Worm (Caenorhabditis elegans) whole organism, young adult: ENCODE results near the gene elpc-4.

Source experiments
- B0035.1 ChIP-seq: sonication (generic microtip); optimal IDR thresholded peaks from 2 replicates; lab custom pipeline; 2016; ENCODE audit warnings: missing genetic modification characterization, mild to moderate bottlenecking, missing compliant biosample characterization, missing genotype, missing genetic modification reagents
- B0261.1 ChIP-seq: sonication (generic microtip); optimal IDR thresholded peaks from 2 replicates; lab custom pipeline; 2016; ENCODE audit warnings: mild to moderate bottlenecking, missing genetic modification characterization, moderate library complexity, missing compliant biosample characterization
- F33H1.4 ChIP-seq: fragments of 200-800 bp; sonication (Bioruptor generic); IDR thresholded peaks from 2 replicates; pipeline ENCODE4 v1.3.6; 2022; ENCODE audit warnings: missing genetic modification reagents, missing genetic modification characterization, missing compliant biosample characterization
- F55B11.4 ChIP-seq: sonication (generic microtip); optimal IDR thresholded peaks from 2 replicates; lab custom pipeline; 2016; ENCODE audit warnings: missing compliant biosample characterization, missing genetic modification characterization, borderline replicate concordance; ENCODE audit not compliant: insufficient read depth
- K11D2.4 ChIP-seq: fragments of 200-800 bp; sonication (Bioruptor generic); IDR thresholded peaks from 2 replicates; pipeline ENCODE4 v1.3.6; 2022; ENCODE audit warnings: missing genetic modification reagents, missing genetic modification characterization, missing compliant biosample characterization
- K12H6.12 ChIP-seq: fragments of 200-800 bp; sonication (Bioruptor generic); optimal IDR thresholded peaks from 2 replicates; lab custom pipeline; 2018; ENCODE audit warnings: mild to moderate bottlenecking, missing genetic modification characterization, missing compliant biosample characterization
- Y53F4B.3 ChIP-seq: fragments of 200-800 bp; sonication (Bioruptor generic); IDR thresholded peaks from 2 replicates; pipeline ENCODE4 v1.3.6; 2022; ENCODE audit warnings: missing genetic modification reagents, missing genetic modification characterization, missing compliant biosample characterization
- Y95B8A.8 ChIP-seq: fragments of 200-800 bp; sonication (Bioruptor generic); IDR thresholded peaks from 2 replicates; pipeline ENCODE4 v1.3.6; 2022; ENCODE audit warnings: missing genetic modification reagents, missing genetic modification characterization, missing compliant biosample characterization
- aptf-2 ChIP-seq: fragments of 200-800 bp; sonication (Bioruptor generic); conservative IDR thresholded peaks from 2 replicates; pipeline ENCODE4 v1.3.6; 2022; ENCODE audit warnings: missing genetic modification reagents, missing genetic modification characterization, missing compliant biosample characterization
- athp-1 ChIP-seq: sonication (generic microtip); optimal IDR thresholded peaks from 2 replicates; lab custom pipeline; 2017; ENCODE audit warnings: mild to moderate bottlenecking, missing genetic modification characterization, missing compliant biosample characterization
- attf-3 ChIP-seq: fragments of 200-800 bp; sonication (Bioruptor generic); conservative IDR thresholded peaks from 2 replicates; pipeline ENCODE4 v1.3.6; 2022; ENCODE audit warnings: missing genetic modification reagents, missing genetic modification characterization, missing compliant biosample characterization
- attf-5 ChIP-seq: fragments of 200-800 bp; sonication (Bioruptor generic); optimal IDR thresholded peaks from 2 replicates; lab custom pipeline; 2018; ENCODE audit warnings: mild to moderate bottlenecking, missing genetic modification characterization, missing compliant biosample characterization
- cebp-1 ChIP-seq, 2 experiments: fragments of 200-800 bp in 1 of 2; sonication (Bioruptor generic) in 1 of 2; sonication (generic microtip) in 1 of 2; IDR thresholded peaks in 1 of 2; optimal IDR thresholded peaks in 1 of 2; 2 replicates each; pipeline versions ENCODE4 v1.3.6 to Lab custom; 2017 to 2022; ENCODE audit warnings: missing compliant biosample characterization in 2 of 2, missing genetic modification characterization in 2 of 2, mild to moderate bottlenecking in 1 of 2, missing genetic modification reagents in 1 of 2, moderate library complexity in 1 of 2
- cebp-2 ChIP-seq: fragments of 200-800 bp; sonication (Bioruptor generic); IDR thresholded peaks from 2 replicates; pipeline ENCODE4 v1.3.6; 2022; ENCODE audit warnings: missing genetic modification characterization, missing compliant biosample characterization
- ceh-27 ChIP-seq: fragments of 200-800 bp; sonication (Bioruptor generic); optimal IDR thresholded peaks from 2 replicates; lab custom pipeline; 2018; ENCODE audit warnings: mild to moderate bottlenecking, missing genetic modification characterization, moderate library complexity, missing compliant biosample characterization
- ceh-58 ChIP-seq: fragments of 200-800 bp; sonication (Bioruptor generic); IDR thresholded peaks from 2 replicates; pipeline ENCODE4 v1.3.6; 2022; ENCODE audit warnings: missing genetic modification characterization, missing compliant biosample characterization
- die-1 ChIP-seq: sonication (generic microtip); optimal IDR thresholded peaks from 2 replicates; lab custom pipeline; 2016; ENCODE audit warnings: missing genotype, mild to moderate bottlenecking, missing genetic modification characterization, missing compliant biosample characterization
- efl-1 ChIP-seq: fragments of 150-350 bp; optimal IDR thresholded peaks from 2 replicates; lab custom pipeline; 2014; ENCODE audit warnings: missing biosample characterization, missing genetic modification reagents, missing genetic modification characterization
- egrh-3 ChIP-seq: fragments of 200-800 bp; sonication (Bioruptor generic); IDR thresholded peaks from 2 replicates; pipeline ENCODE4 v1.3.6; 2022; ENCODE audit warnings: missing genetic modification reagents, missing genetic modification characterization, missing compliant biosample characterization
- hlh-12 ChIP-seq: sonication (generic microtip); optimal IDR thresholded peaks from 2 replicates; lab custom pipeline; 2016; ENCODE audit warnings: missing genetic modification characterization, missing compliant biosample characterization
- let-607 ChIP-seq, 2 experiments: fragments of 200-800 bp in 1 of 2; sonication (Bioruptor generic) in 1 of 2; sonication (generic microtip) in 1 of 2; optimal IDR thresholded peaks; 2 replicates each; lab custom pipeline; 2016 to 2018; ENCODE audit warnings: mild to moderate bottlenecking in 2 of 2, missing compliant biosample characterization in 2 of 2, missing genetic modification characterization in 2 of 2, moderate library complexity in 2 of 2, missing genotype in 1 of 2
- lin-35 ChIP-seq, 3 experiments: fragments of 150-350 bp in 2 of 3; sonication (generic microtip) in 1 of 3; optimal IDR thresholded peaks; 2 replicates each; lab custom pipeline; 2014 to 2018; ENCODE audit warnings: missing biosample characterization in 3 of 3, missing genetic modification characterization in 3 of 3, missing genetic modification reagents in 3 of 3
- lir-1 ChIP-seq: fragments of 200-800 bp; sonication (Bioruptor generic); conservative IDR thresholded peaks from 2 replicates; pipeline ENCODE4 v1.3.6; 2022; ENCODE audit warnings: missing genetic modification reagents, missing genetic modification characterization, missing compliant biosample characterization
- lsl-1 ChIP-seq: fragments of 200-800 bp; sonication (Bioruptor generic); optimal IDR thresholded peaks from 2 replicates; lab custom pipeline; 2018; ENCODE audit warnings: mild to moderate bottlenecking, missing genetic modification characterization, moderate library complexity, missing compliant biosample characterization
- mel-28 ChIP-seq: sonication (generic microtip); optimal IDR thresholded peaks from 2 replicates; lab custom pipeline; 2016; ENCODE audit warnings: borderline replicate concordance, mild to moderate bottlenecking, missing genetic modification characterization, missing compliant biosample characterization
- mes-4 ChIP-seq: sonication (generic microtip); optimal IDR thresholded peaks from 2 replicates; lab custom pipeline; 2016; ENCODE audit warnings: missing genotype, missing genetic modification characterization, missing compliant biosample characterization
- mxl-1 ChIP-seq: sonication (generic microtip); optimal IDR thresholded peaks from 2 replicates; lab custom pipeline; 2016; ENCODE audit warnings: missing genetic modification characterization, missing compliant biosample characterization
- nhr-27 ChIP-seq: fragments of 200-800 bp; sonication (Bioruptor generic); optimal IDR thresholded peaks from 2 replicates; lab custom pipeline; 2018; ENCODE audit warnings: mild to moderate bottlenecking, missing genetic modification characterization, moderate library complexity, missing compliant biosample characterization
- nhr-80 ChIP-seq: sonication (generic microtip); optimal IDR thresholded peaks from 2 replicates; lab custom pipeline; 2016; ENCODE audit warnings: missing genetic modification characterization, missing compliant biosample characterization
- pbrm-1 ChIP-seq: fragments of 200-800 bp; sonication (Bioruptor generic); IDR thresholded peaks from 2 replicates; pipeline ENCODE4 v1.3.6; 2022; ENCODE audit warnings: missing genetic modification reagents, missing genetic modification characterization, missing compliant biosample characterization
- pha-4 ChIP-seq: fragments of 150-350 bp; sonication (generic microtip); optimal IDR thresholded peaks from 2 replicates; lab custom pipeline; 2014; ENCODE audit warnings: missing biosample characterization, missing genetic modification reagents, missing genetic modification characterization
- repo-1 ChIP-seq: sonication (generic microtip); optimal IDR thresholded peaks from 2 replicates; lab custom pipeline; 2017; ENCODE audit warnings: mild to moderate bottlenecking, missing genetic modification characterization, missing compliant biosample characterization
- snpc-1.3 ChIP-seq: sonication (generic microtip); optimal IDR thresholded peaks from 2 replicates; lab custom pipeline; 2017; ENCODE audit warnings: missing genetic modification characterization, mild to moderate bottlenecking, missing compliant biosample characterization, antibody characterized with exemption, moderate library complexity, missing genotype, missing genetic modification reagents; ENCODE audit not compliant: insufficient read depth
- sptf-2 ChIP-seq: fragments of 200-800 bp; sonication (Bioruptor generic); optimal IDR thresholded peaks from 2 replicates; lab custom pipeline; 2018; ENCODE audit warnings: mild to moderate bottlenecking, missing genetic modification characterization, missing compliant biosample characterization
- tbx-9 ChIP-seq: sonication (generic microtip); optimal IDR thresholded peaks from 2 replicates; lab custom pipeline; 2016; ENCODE audit warnings: borderline replicate concordance, missing genetic modification characterization, inconsistent platforms, missing compliant biosample characterization
- tlf-1 ChIP-seq: fragments of 200-800 bp; sonication (Bioruptor generic); optimal IDR thresholded peaks from 2 replicates; lab custom pipeline; 2018; ENCODE audit warnings: mild to moderate bottlenecking, missing genetic modification characterization, missing compliant biosample characterization
- ztf-22 ChIP-seq: fragments of 200-800 bp; sonication (Bioruptor generic); optimal IDR thresholded peaks from 2 replicates; lab custom pipeline; 2018; ENCODE audit warnings: mild to moderate bottlenecking, missing genetic modification characterization, moderate library complexity, missing compliant biosample characterization
- ztf-25 ChIP-seq: fragments of 200-800 bp; sonication (Bioruptor generic); IDR thresholded peaks from 2 replicates; pipeline ENCODE4 v1.3.6; 2022; ENCODE audit warnings: missing genetic modification reagents, missing genetic modification characterization, missing compliant biosample characterization
- ztf-26 ChIP-seq: sonication (generic microtip); optimal IDR thresholded peaks from 2 replicates; lab custom pipeline; 2017; ENCODE audit warnings: missing genetic modification characterization, missing compliant biosample characterization
- ztf-28 ChIP-seq: fragments of 200-800 bp; sonication (Bioruptor generic); IDR thresholded peaks from 2 replicates; pipeline ENCODE4 v1.3.6; 2022; ENCODE audit warnings: missing genetic modification reagents, missing genetic modification characterization, missing compliant biosample characterization
- ztf-6 ChIP-seq: fragments of 200-800 bp; sonication (Bioruptor generic); IDR thresholded peaks from 2 replicates; pipeline ENCODE4 v1.3.6; 2022; ENCODE audit warnings: missing genetic modification reagents, missing genetic modification characterization, missing compliant biosample characterization

Gene elpc-4

DNA sequence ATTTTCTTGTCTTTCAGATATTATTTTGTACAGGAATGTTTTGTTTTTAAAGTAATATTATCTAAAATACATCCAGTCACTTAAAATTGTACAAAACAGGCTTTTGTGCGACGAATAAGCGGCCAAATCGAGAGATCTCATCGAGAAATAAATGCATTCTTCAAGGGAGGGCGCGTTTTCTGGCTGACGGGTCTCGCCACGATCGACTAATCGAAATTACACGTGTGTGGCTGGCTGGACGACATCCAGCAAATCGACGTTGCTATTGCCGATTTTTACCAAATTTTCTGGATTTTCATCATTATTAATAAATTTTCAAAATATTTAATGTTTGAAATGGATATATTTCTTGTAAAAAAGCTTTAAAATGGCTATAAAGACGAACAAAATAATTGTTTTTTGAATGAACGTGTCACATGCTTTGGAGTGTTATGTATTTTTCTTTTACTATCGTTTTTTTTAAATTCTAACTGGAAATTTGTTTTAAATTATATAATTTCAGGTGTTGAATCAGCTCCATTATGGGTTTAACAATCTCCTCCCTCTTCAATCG lies 34.7 kb upstream of the elpc-4 start, which contains the start of gene arf-5:
arf-5 (plus strand) TSS at position 503 of the 553 bp plus-strand sequence.
- peak; percentile 13 for TF ChIP-seq ceh-27 (GFP tag; lab: Kevin White, UChicago)
- no peak for TF ChIP-seq die-1
- no peak for TF ChIP-seq cebp-2 (GFP tag; lab: Robert Waterston, UW)
- TF ChIP-seq attf-3 (GFP tag; lab: Robert Waterston, UW) = no peak
- TF ChIP-seq lsl-1 (GFP tag; lab: Kevin White, UChicago) = no peak
- TF ChIP-seq K12H6.12 (tag; lab: Kevin White, UChicago) = no peak
- peak; percentile 70 to 88 for TF ChIP-seq let-607 (tag; optimal IDR thresholded peaks at IDR 0.05; lab: Kevin White, UChicago)
- TF ChIP-seq mel-28 (tag; lab: Kevin White, UChicago) = no peak
- TF ChIP-seq efl-1 (GFP tag; lab: Kevin White, UChicago) = peak; percentile 11
- no peak for TF ChIP-seq cebp-1 (GFP tag; IDR thresholded peaks at IDR 0.05; lab: Robert Waterston, UW)
- no peak for TF ChIP-seq cebp-1 (tag; optimal IDR thresholded peaks at IDR 0.05; lab: Kevin White, UChicago)
- peak; percentile 2 for TF ChIP-seq nhr-80 (tag; lab: Kevin White, UChicago)
- no peak for TF ChIP-seq egrh-3 (GFP tag; lab: Robert Waterston, UW)
- no peak for TF ChIP-seq mxl-1 (tag; lab: Kevin White, UChicago)
- no peak for TF ChIP-seq F55B11.4 (tag; lab: Kevin White, UChicago)
- TF ChIP-seq pha-4 (tag; lab: Kevin White, UChicago) = no peak
- TF ChIP-seq lir-1 = no peak
- no peak for TF ChIP-seq tbx-9 (tag; lab: Kevin White, UChicago)
- TF ChIP-seq ztf-28 (GFP tag; lab: Robert Waterston, UW) = no peak
- peak; percentile 73 for TF ChIP-seq F33H1.4 (GFP tag; lab: Robert Waterston, UW)
- TF ChIP-seq sptf-2 = no peak
- TF ChIP-seq snpc-1.3 = no peak
- TF ChIP-seq repo-1 = no peak

DNA sequence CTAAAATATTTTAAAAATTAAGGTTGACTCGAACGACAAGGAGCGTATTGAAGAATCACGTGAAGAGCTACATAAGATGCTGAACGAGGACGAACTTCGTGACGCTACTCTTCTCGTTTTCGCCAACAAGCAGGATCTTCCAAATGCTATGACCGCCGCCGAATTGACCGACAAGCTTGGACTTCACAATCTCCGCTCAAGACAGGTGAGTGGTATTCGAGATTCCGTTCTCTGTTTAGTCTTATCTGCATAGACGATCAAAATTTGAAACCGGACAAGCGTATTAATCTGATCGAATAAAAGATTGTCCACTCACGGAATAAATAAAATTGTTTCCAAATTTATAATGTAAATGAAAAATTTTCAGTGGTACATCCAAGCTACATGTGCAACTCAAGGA lies 33.8 kb upstream of the elpc-4 start:
- TF ChIP-seq ceh-58 (GFP tag; lab: Robert Waterston, UW) (0 out of 2 replicates have a peak, but pooled peaks have one; percentile 37), ztf-25 (GFP tag; lab: Robert Waterston, UW) (no peak)

DNA sequence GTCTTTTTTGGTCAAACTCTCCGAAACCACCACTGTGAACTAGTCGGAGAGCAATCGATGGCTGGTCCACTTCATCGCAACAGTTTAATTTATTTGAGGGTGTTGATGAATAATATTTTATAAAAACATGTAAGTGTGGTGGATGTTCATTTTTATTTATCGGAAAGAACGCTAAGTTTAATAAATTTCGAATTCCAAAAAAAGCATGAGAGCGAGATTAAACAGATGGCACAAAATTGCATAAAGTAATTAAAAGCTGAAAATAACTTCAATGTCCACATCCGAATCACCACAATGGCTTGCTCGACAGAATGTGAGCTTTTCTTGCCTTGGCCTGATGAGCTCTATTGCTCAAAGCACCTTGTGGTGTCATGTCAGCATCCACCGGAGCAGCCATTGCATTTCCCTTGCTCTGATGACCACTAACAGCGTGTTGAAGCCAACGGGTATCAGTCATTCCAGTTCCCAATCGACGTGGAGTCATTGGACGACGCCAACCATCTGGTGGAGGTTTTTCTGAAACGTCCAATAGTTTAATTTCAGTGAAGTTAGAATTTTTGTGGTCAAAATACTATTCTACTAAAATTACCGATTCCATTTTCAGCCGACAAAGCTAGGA lies 33.0 kb upstream of the elpc-4 start:
- TF ChIP-seq pha-4 (tag; lab: Kevin White, UChicago) (no peak), athp-1 (peak; percentile 16), attf-5 (GFP tag; lab: Kevin White, UChicago) (peak; percentile 5), ztf-6 (GFP tag; lab: Robert Waterston, UW) (no peak), tlf-1 (GFP tag; lab: Kevin White, UChicago) (peak; percentile 49), ztf-22 (GFP tag; lab: Kevin White, UChicago) (no peak), mes-4 (tag; lab: Kevin White, UChicago) (no peak), hlh-12 (no peak), snpc-1.3 (no peak), lin-35 (GFP tag; optimal IDR thresholded peaks at IDR 0.05; lab: Kevin White, UChicago) (peak in 1 of 3 experiments; percentile 9), F55B11.4 (tag; lab: Kevin White, UChicago) (no peak), tbx-9 (tag; lab: Kevin White, UChicago) (no peak), nhr-27 (tag; lab: Kevin White, UChicago) (no peak), mel-28 (tag; lab: Kevin White, UChicago) (no peak), F33H1.4 (GFP tag; lab: Robert Waterston, UW) (0 out of 2 replicates have a peak, but pooled peaks have one; percentile 7), B0035.1 (tag; lab: Kevin White, UChicago) (peak; percentile 28), K11D2.4 (GFP tag; lab: Robert Waterston, UW) (no peak), B0261.1 (tag; lab: Kevin White, UChicago) (no peak), pbrm-1 (GFP tag; lab: Robert Waterston, UW) (peak; percentile 16; the same call in 1 of the 2 replicates), lsl-1 (GFP tag; lab: Kevin White, UChicago) (no peak), Y53F4B.3 (no peak), aptf-2 (GFP tag; lab: Robert Waterston, UW) (0 out of 2 replicates have a peak, but pooled peaks have one; percentile 24), cebp-1 (GFP tag; IDR thresholded peaks at IDR 0.05; lab: Robert Waterston, UW) (no peak), cebp-1 (tag; optimal IDR thresholded peaks at IDR 0.05; lab: Kevin White, UChicago) (peak; percentile 50), ceh-27 (GFP tag; lab: Kevin White, UChicago) (peak; percentile 3), attf-3 (GFP tag; lab: Robert Waterston, UW) (no peak), ztf-26 (tag; lab: Kevin White, UChicago) (peak; percentile 23), Y95B8A.8 (GFP tag; lab: Robert Waterston, UW) (0 out of 2 replicates have a peak, but pooled peaks have one; percentile 46)
